Worm (Caenorhabditis elegans) whole organism, mixed stage, embryonic: Measurements from ENCODE around the gene clec-153.
A peak's percentile ranks its signal among the peaks of the same experiment; 100 is the strongest.

ENCODE experiments used
- blmp-1 ChIP-seq: fragments of 150-350 bp; optimal IDR thresholded peaks from 2 replicates; lab custom pipeline; 2014; ENCODE audit warnings: missing biosample characterization, missing genetic modification characterization
- ceh-43 ChIP-seq: fragments of 200-800 bp; sonication (Bioruptor generic); optimal IDR thresholded peaks from 2 replicates; lab custom pipeline; 2018; ENCODE audit warnings: mild to moderate bottlenecking, missing genetic modification characterization, moderate library complexity, missing compliant biosample characterization
- ceh-83 ChIP-seq: fragments of 200-800 bp; sonication (Bioruptor generic); optimal IDR thresholded peaks from 2 replicates; lab custom pipeline; 2018; ENCODE audit warnings: mild to moderate bottlenecking, missing genetic modification characterization, missing compliant biosample characterization
- ces-1 ChIP-seq: fragments of 150-350 bp; optimal IDR thresholded peaks from 2 replicates; lab custom pipeline; 2014; ENCODE audit warnings: missing biosample characterization, missing genetic modification reagents, missing genetic modification characterization
- cnd-1 ChIP-seq: fragments of 200-800 bp; sonication (Bioruptor generic); optimal IDR thresholded peaks from 2 replicates; lab custom pipeline; 2018; ENCODE audit warnings: mild to moderate bottlenecking, missing genetic modification characterization, missing compliant biosample characterization
- drap-1 ChIP-seq: fragments of 200-800 bp; sonication (Bioruptor generic); optimal IDR thresholded peaks from 3 replicates; lab custom pipeline; 2018; ENCODE audit warnings: mild to moderate bottlenecking, missing genetic modification characterization, missing compliant biosample characterization
- elt-1 ChIP-seq: sonication (generic microtip); optimal IDR thresholded peaks from 2 replicates; lab custom pipeline; 2017; ENCODE audit warnings: missing genetic modification characterization, mild to moderate bottlenecking, missing compliant biosample characterization, antibody characterized with exemption, moderate library complexity, borderline replicate concordance; ENCODE audit not compliant: insufficient read depth
- elt-3 ChIP-seq: fragments of 150-350 bp; optimal IDR thresholded peaks from 2 replicates; lab custom pipeline; 2014; ENCODE audit warnings: missing biosample characterization, missing genetic modification characterization
- flh-1 ChIP-seq: fragments of 200-800 bp; sonication (Bioruptor generic); optimal IDR thresholded peaks from 2 replicates; lab custom pipeline; 2018; ENCODE audit warnings: mild to moderate bottlenecking, missing genetic modification characterization, moderate library complexity, missing compliant biosample characterization
- ham-2 ChIP-seq: fragments of 200-800 bp; sonication (Bioruptor generic); optimal IDR thresholded peaks from 2 replicates; lab custom pipeline; 2018; ENCODE audit warnings: mild to moderate bottlenecking, missing genetic modification characterization, missing compliant biosample characterization
- hlh-1 ChIP-seq: fragments of 150-350 bp; optimal IDR thresholded peaks from 2 replicates; lab custom pipeline; 2014; ENCODE audit warnings: missing biosample characterization, missing genetic modification reagents, missing genetic modification characterization
- lin-13 ChIP-seq: fragments of 150-350 bp; optimal IDR thresholded peaks from 2 replicates; lab custom pipeline; 2014; ENCODE audit warnings: missing biosample characterization, missing genetic modification characterization
- lin-32 ChIP-seq: fragments of 200-800 bp; sonication (Bioruptor generic); optimal IDR thresholded peaks from 2 replicates; lab custom pipeline; 2018; ENCODE audit warnings: mild to moderate bottlenecking, missing genetic modification characterization, missing compliant biosample characterization
- lsy-2 ChIP-seq: fragments of 150-350 bp; optimal IDR thresholded peaks from 2 replicates; lab custom pipeline; 2014; ENCODE audit warnings: missing biosample characterization, missing genetic modification characterization
- mab-5 ChIP-seq: fragments of 150-350 bp; optimal IDR thresholded peaks from 2 replicates; lab custom pipeline; 2014; ENCODE audit warnings: missing biosample characterization, missing genetic modification characterization
- mep-1 ChIP-seq: fragments of 150-350 bp; optimal IDR thresholded peaks from 2 replicates; lab custom pipeline; 2017; ENCODE audit warnings: missing biosample characterization, missing genetic modification reagents, missing genetic modification characterization, inconsistent platforms
- nhr-12 ChIP-seq: fragments of 150-350 bp; optimal IDR thresholded peaks from 2 replicates; lab custom pipeline; 2014; ENCODE audit warnings: missing biosample characterization, missing genetic modification characterization
- nhr-2 ChIP-seq: fragments of 150-350 bp; optimal IDR thresholded peaks from 2 replicates; lab custom pipeline; 2014; ENCODE audit warnings: missing biosample characterization, missing genetic modification characterization
- nhr-237 ChIP-seq: fragments of 150-350 bp; optimal IDR thresholded peaks from 2 replicates; lab custom pipeline; 2014; ENCODE audit warnings: missing biosample characterization, missing genetic modification characterization
- nhr-28 ChIP-seq: fragments of 150-350 bp; optimal IDR thresholded peaks from 2 replicates; lab custom pipeline; 2014; ENCODE audit warnings: missing biosample characterization, missing genetic modification characterization
- nhr-76 ChIP-seq: sonication (generic microtip); optimal IDR thresholded peaks from 2 replicates; lab custom pipeline; 2017; ENCODE audit warnings: missing biosample characterization, missing genetic modification characterization
- pha-4 ChIP-seq: fragments of 150-350 bp; optimal IDR thresholded peaks from 2 replicates; lab custom pipeline; 2018; ENCODE audit warnings: missing biosample characterization, missing genetic modification reagents, missing genetic modification characterization
- snpc-4 ChIP-seq: fragments of 150-350 bp; optimal IDR thresholded peaks from 2 replicates; lab custom pipeline; 2014; ENCODE audit warnings: missing biosample characterization, missing genetic modification characterization
- sptf-1 ChIP-seq: sonication (generic microtip); optimal IDR thresholded peaks from 2 replicates; lab custom pipeline; 2017; ENCODE audit warnings: mild to moderate bottlenecking, missing genetic modification characterization, moderate library complexity, missing compliant biosample characterization
- tbx-8 ChIP-seq: fragments of 200-800 bp; sonication (Bioruptor generic); optimal IDR thresholded peaks from 2 replicates; lab custom pipeline; 2018; ENCODE audit warnings: mild to moderate bottlenecking, missing genetic modification characterization, moderate library complexity, missing compliant biosample characterization
- unc-120 ChIP-seq: sonication (generic microtip); optimal IDR thresholded peaks from 2 replicates; lab custom pipeline; 2017; ENCODE audit warnings: missing genetic modification characterization, missing compliant biosample characterization; ENCODE audit not compliant: poor library complexity, severe bottlenecking
- unc-39 ChIP-seq: fragments of 150-350 bp; optimal IDR thresholded peaks from 2 replicates; lab custom pipeline; 2014; ENCODE audit warnings: missing biosample characterization, missing genetic modification characterization
- zip-8 ChIP-seq: fragments of 150-350 bp; optimal IDR thresholded peaks from 2 replicates; lab custom pipeline; 2014; ENCODE audit warnings: missing biosample characterization, missing genetic modification characterization
- ztf-11 ChIP-seq: fragments of 150-350 bp; optimal IDR thresholded peaks from 2 replicates; lab custom pipeline; 2014; ENCODE audit warnings: missing biosample characterization, missing genetic modification characterization

clec-153 gene

DNA sequence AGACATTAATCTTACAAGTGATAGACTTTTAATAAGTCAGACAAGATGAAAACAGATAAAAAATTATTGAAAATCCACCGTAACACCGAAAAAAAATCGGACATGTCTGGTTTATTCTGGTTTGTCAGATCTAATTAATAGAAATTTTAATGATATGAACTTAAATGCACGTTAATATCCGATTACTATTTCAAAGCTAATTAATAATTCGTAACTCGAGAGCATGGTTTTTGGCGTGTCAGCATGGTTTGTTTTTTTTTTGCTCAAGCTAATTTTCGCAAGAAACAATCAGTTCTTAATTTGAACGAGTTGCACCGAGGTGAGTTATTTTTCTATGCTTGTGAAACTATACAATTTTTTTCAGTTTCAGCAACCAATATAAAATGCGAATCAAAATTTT lies at the start of gene clec-153:
Gene clec-153 (plus strand): TSS at position 301 of the 400 bp plus-strand sequence.
- no peak for TF ChIP-seq nhr-12 (tag; lab: Kevin White, UChicago)
- no peak for TF ChIP-seq unc-120 (tag; lab: Kevin White, UChicago)
- no peak for TF ChIP-seq mep-1
- TF ChIP-seq hlh-1, result no peak
- TF ChIP-seq drap-1 (GFP tag; lab: Kevin White, UChicago), result no peak
- no peak for TF ChIP-seq blmp-1 (tag; lab: Kevin White, UChicago)
- TF ChIP-seq elt-1 (tag; lab: Kevin White, UChicago), result no peak
- TF ChIP-seq lsy-2 (tag; lab: Kevin White, UChicago), result no peak
- TF ChIP-seq, all 35 proteins: peak for 0

DNA sequence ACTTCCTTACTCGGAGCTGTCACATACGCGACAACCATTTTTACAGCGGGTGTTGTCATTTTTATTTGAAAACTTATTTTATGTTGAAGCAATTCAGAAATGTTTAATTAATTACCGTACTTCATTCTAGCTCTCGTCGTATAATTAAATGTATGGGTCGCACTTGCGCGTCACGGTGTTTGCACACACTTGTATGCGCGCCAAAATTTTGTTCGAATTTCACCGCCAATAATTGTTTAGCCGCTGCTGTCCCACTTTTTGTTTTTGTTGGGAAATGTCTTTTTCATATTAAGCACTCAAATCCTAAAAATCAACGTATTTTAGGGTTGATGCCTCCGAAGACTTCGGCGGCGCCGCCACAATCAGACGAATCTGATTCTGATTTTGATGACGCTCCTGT lies 47.9 kb upstream of the clec-153 start, which contains the start of the genes F35G12.7 and smc-4:
Gene F35G12.7 (minus strand): TSS at position 154 of the 400 bp plus-strand sequence.
Gene smc-4 (plus strand): TSS at position 325 of the 400 bp plus-strand sequence.
- no peak for TF ChIP-seq nhr-28 (tag; lab: Kevin White, UChicago)
- TF ChIP-seq elt-1 (tag; lab: Kevin White, UChicago), result no peak
- TF ChIP-seq mab-5 (tag; lab: Kevin White, UChicago), result no peak
- TF ChIP-seq unc-39, result no peak
- no peak for TF ChIP-seq nhr-76 (tag; lab: Kevin White, UChicago)
- peak; percentile 28 for TF ChIP-seq ham-2 (GFP tag; lab: Kevin White, UChicago)
- no peak for TF ChIP-seq hlh-1
- TF ChIP-seq snpc-4 (tag; lab: Kevin White, UChicago), result no peak
- peak; percentile 92 for TF ChIP-seq lsy-2 (tag; lab: Kevin White, UChicago)
- TF ChIP-seq sptf-1 (tag; lab: Kevin White, UChicago), result no peak
- peak; percentile 91 for TF ChIP-seq ces-1
- no peak for TF ChIP-seq tbx-8 (GFP tag; lab: Kevin White, UChicago)
- no peak for TF ChIP-seq unc-120 (tag; lab: Kevin White, UChicago)
- no peak for TF ChIP-seq lin-32 (GFP tag; lab: Kevin White, UChicago)
- peak; percentile 40 for TF ChIP-seq ceh-43 (GFP tag; lab: Kevin White, UChicago)
- TF ChIP-seq pha-4 (tag; lab: Kevin White, UChicago), result peak; percentile 48
- no peak for TF ChIP-seq ztf-11 (tag; lab: Kevin White, UChicago)
- TF ChIP-seq zip-8 (tag; lab: Kevin White, UChicago), result no peak
- no peak for TF ChIP-seq ceh-83 (GFP tag; lab: Kevin White, UChicago)
- TF ChIP-seq nhr-237 (tag; lab: Kevin White, UChicago), result no peak
- peak; percentile 19 for TF ChIP-seq lin-13 (tag; lab: Kevin White, UChicago)
- TF ChIP-seq nhr-2, result no peak
- TF ChIP-seq flh-1 (GFP tag; lab: Kevin White, UChicago), result no peak
- TF ChIP-seq cnd-1 (tag; lab: Kevin White, UChicago), result no peak
- TF ChIP-seq elt-3 (tag; lab: Kevin White, UChicago), result no peak
- TF ChIP-seq drap-1 (GFP tag; lab: Kevin White, UChicago), result no peak

ce11 chrIII:4593098-4593697 lies 41.8 kb upstream of the clec-153 start, which contains the start of gene erh-2:
TSS of gene erh-2 (plus strand) at chrIII:4593231.
- TF ChIP-seq pha-4 (tag; lab: Kevin White, UChicago), result no peak
- TF ChIP-seq lin-32 (GFP tag; lab: Kevin White, UChicago), result no peak
- no peak for TF ChIP-seq elt-1 (tag; lab: Kevin White, UChicago)

DNA sequence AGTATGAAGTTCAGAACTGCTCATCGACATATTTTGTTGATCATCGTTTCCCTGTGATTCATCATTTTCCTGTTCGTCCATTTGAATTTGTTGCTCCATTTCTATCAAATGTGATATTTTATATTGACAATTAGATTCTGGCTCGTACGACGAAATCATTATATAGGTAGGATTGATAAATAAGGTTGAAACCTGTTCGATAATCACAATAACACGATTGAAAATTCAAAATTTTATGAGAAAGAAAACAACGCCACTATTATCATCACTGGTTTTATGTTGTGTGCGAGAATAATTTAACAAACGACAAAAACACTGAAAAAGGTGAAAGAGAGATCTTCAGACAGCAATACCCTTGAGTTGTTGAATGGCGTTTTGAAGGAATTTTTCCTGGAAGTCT lies 40.7 kb upstream of the clec-153 start, which contains the start of gene apc-11:
Gene apc-11 (minus strand): TSS at position 101 of the 400 bp plus-strand sequence.
- TF ChIP-seq ceh-43 (GFP tag; lab: Kevin White, UChicago) (no peak), nhr-237 (tag; lab: Kevin White, UChicago) (no peak), unc-120 (tag; lab: Kevin White, UChicago) (no peak), cnd-1 (tag; lab: Kevin White, UChicago) (no peak), drap-1 (GFP tag; lab: Kevin White, UChicago) (no peak), blmp-1 (tag; lab: Kevin White, UChicago) (no peak), mep-1 (no peak), unc-39 (no peak)
